Worm (Caenorhabditis elegans) whole organism, L2 larva: ENCODE data around the gene K09E4.4.

ENCODE experiments used
- F13H6.1 ChIP-seq: sonication (generic microtip); optimal IDR thresholded peaks from 2 replicates; lab custom pipeline; 2016; ENCODE audit warnings: missing genetic modification characterization, missing compliant biosample characterization
- ama-1 ChIP-seq: fragments of 150-350 bp; optimal IDR thresholded peaks from 2 replicates; lab custom pipeline; 2018; ENCODE audit warnings: inconsistent platforms
- ceh-82 ChIP-seq: fragments of 150-350 bp; optimal IDR thresholded peaks from 2 replicates; lab custom pipeline; 2014; ENCODE audit warnings: missing biosample characterization, missing genetic modification characterization
- elt-1 ChIP-seq: fragments of 150-350 bp; optimal IDR thresholded peaks from 2 replicates; lab custom pipeline; 2014; ENCODE audit warnings: missing biosample characterization, missing genetic modification characterization
- fos-1 ChIP-seq: fragments of 150-350 bp; optimal IDR thresholded peaks from 2 replicates; lab custom pipeline; 2014; ENCODE audit warnings: missing biosample characterization, missing genetic modification characterization
- lin-13 ChIP-seq: fragments of 150-350 bp; optimal IDR thresholded peaks from 2 replicates; lab custom pipeline; 2014; ENCODE audit warnings: missing biosample characterization, missing genetic modification reagents, missing genetic modification characterization
- nhr-6 ChIP-seq: fragments of 150-350 bp; optimal IDR thresholded peaks from 2 replicates; lab custom pipeline; 2014; ENCODE audit warnings: missing biosample characterization, missing genetic modification characterization
- sem-4 ChIP-seq: fragments of 150-350 bp; optimal IDR thresholded peaks from 2 replicates; lab custom pipeline; 2014; ENCODE audit warnings: missing biosample characterization, missing genetic modification reagents, missing genetic modification characterization
- skn-1 ChIP-seq: sonication (generic microtip); optimal IDR thresholded peaks from 2 replicates; lab custom pipeline; 2017; ENCODE audit warnings: missing biosample characterization, missing genetic modification characterization
- snpc-4 ChIP-seq: fragments of 150-350 bp; optimal IDR thresholded peaks from 2 replicates; lab custom pipeline; 2014; ENCODE audit warnings: missing biosample characterization, missing genetic modification characterization
- unc-62 ChIP-seq: fragments of 150-350 bp; optimal IDR thresholded peaks from 2 replicates; lab custom pipeline; 2014; ENCODE audit warnings: missing biosample characterization, missing genetic modification reagents, missing genetic modification characterization
- zag-1 ChIP-seq: fragments of 150-350 bp; optimal IDR thresholded peaks from 2 replicates; lab custom pipeline; 2014; ENCODE audit warnings: missing biosample characterization, missing genetic modification characterization

DNA sequence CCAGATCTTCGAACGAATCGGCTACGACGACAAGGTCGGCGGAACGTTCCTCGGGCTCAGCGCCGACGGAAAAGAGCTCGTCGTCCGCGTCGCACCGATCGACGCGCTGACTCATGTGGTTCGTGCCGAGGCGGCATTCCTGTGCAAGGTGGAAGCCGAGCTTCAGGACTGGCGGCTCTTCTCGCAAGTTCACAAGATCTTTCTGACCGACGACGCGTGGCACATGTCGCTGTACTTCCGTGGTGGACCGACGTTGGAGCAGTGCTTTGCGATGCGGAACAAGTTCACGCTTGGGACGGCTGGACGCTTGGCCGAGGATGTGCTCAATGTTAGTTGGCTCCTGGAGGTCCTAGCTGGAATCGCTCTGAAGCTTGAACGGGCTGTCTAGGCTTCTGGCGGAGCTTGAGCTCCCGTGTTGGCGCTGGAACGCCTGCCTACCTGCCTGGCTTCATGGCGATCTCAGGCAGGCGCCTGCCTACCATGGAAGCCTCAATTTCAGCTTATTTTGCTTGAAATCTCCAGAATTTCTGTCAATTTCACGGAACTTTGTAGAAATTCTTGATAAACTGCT is 17.0 kb upstream of the K09E4.4 start:
- TF ChIP-seq snpc-4 (tag; lab: Kevin White, UChicago) (no peak), lin-13 (no peak), elt-1 (tag; lab: Kevin White, UChicago) (no peak), ama-1 (lab: Kevin White, UChicago) (no peak), fos-1 (tag; lab: Kevin White, UChicago) (no peak), zag-1 (tag; lab: Kevin White, UChicago) (no peak), unc-62 (GFP tag; lab: Kevin White, UChicago) (no peak), ceh-82 (tag; lab: Kevin White, UChicago) (no peak), skn-1 (tag; lab: Kevin White, UChicago) (no peak), sem-4 (no peak), nhr-6 (tag; lab: Kevin White, UChicago) (no peak), F13H6.1 (tag; lab: Kevin White, UChicago) (no peak)
